Worm (Caenorhabditis elegans): ENCODE measurements around the gene ZK757.2.

- TF ChIP-seq flt-1 (GFP tag; IDR thresholded peaks at IDR 0.05) (no peak), cog-1 (tag; optimal IDR thresholded peaks at IDR 0.05) (no peak), ztf-23 (GFP tag; IDR thresholded peaks at IDR 0.05) (no peak), ztf-29 (GFP tag; IDR thresholded peaks at IDR 0.05) (no peak)
These were observed 43.6 kb upstream of the ZK757.2 start for ce11 chrIII:9922310-9922709.

Data from whole organism, midembryonic.